Fruit fly (Drosophila melanogaster) whole organism, prepupa: Measurements from ENCODE around the gene CG11726.

ENCODE experiments used
- Blimp-1 ChIP-seq: fragments of 200-800 bp; sonication (Bioruptor generic); optimal IDR thresholded peaks from 3 replicates; lab custom pipeline; 2017; ENCODE audit warnings: missing biosample characterization, missing genetic modification characterization, mild to moderate bottlenecking, moderate library complexity, missing genetic modification reagents
- CG10631 ChIP-seq: fragments of 200-800 bp; sonication (Bioruptor generic); optimal IDR thresholded peaks from 2 replicates; lab custom pipeline; 2016; ENCODE audit warnings: missing biosample characterization, missing genetic modification characterization
- CG10669 ChIP-seq: fragments of 200-800 bp; sonication (Bioruptor generic); optimal IDR thresholded peaks from 3 replicates; lab custom pipeline; 2018; ENCODE audit warnings: missing biosample characterization, mild to moderate bottlenecking, missing genetic modification characterization, moderate library complexity
- CG11762 ChIP-seq: fragments of 200-800 bp; sonication (Bioruptor generic); optimal IDR thresholded peaks from 3 replicates; lab custom pipeline; 2016; ENCODE audit warnings: missing biosample characterization, missing genetic modification characterization; ENCODE audit not compliant: insufficient read depth
- CG11902 ChIP-seq: fragments of 200-800 bp; sonication (Bioruptor generic); optimal IDR thresholded peaks from 3 replicates; lab custom pipeline; 2016; ENCODE audit warnings: missing biosample characterization, missing genetic modification characterization
- CG15336 ChIP-seq: fragments of 200-800 bp; sonication (Bioruptor generic); IDR thresholded peaks from 2 replicates; pipeline ENCODE4 v1.3.6; 2022; ENCODE audit warnings: missing biosample characterization, missing genetic modification characterization
- CG16779 ChIP-seq: fragments of 200-800 bp; sonication (Bioruptor generic); optimal IDR thresholded peaks from 3 replicates; lab custom pipeline; 2017; ENCODE audit warnings: missing biosample characterization, mild to moderate bottlenecking, missing genetic modification characterization
- CG31627 ChIP-seq: fragments of 200-800 bp; sonication (Bioruptor generic); optimal IDR thresholded peaks from 3 replicates; lab custom pipeline; 2016; ENCODE audit warnings: missing biosample characterization, missing genetic modification characterization
- CG32006 ChIP-seq: fragments of 200-800 bp; sonication (Bioruptor generic); optimal IDR thresholded peaks from 3 replicates; lab custom pipeline; 2017; ENCODE audit warnings: missing biosample characterization, mild to moderate bottlenecking, missing genetic modification characterization
- CG34406 ChIP-seq: fragments of 200-800 bp; sonication (Bioruptor generic); optimal IDR thresholded peaks from 3 replicates; lab custom pipeline; 2016; ENCODE audit warnings: missing biosample characterization, missing genetic modification characterization
- CG3919 ChIP-seq: fragments of 200-800 bp; sonication (Bioruptor generic); optimal IDR thresholded peaks from 3 replicates; lab custom pipeline; 2016; ENCODE audit warnings: missing biosample characterization, missing genetic modification characterization
- CG4318 ChIP-seq: fragments of 200-800 bp; sonication (Bioruptor generic); optimal IDR thresholded peaks from 3 replicates; lab custom pipeline; 2017; ENCODE audit warnings: missing biosample characterization, mild to moderate bottlenecking, missing genetic modification characterization
- CG6163 ChIP-seq: fragments of 200-800 bp; sonication (Bioruptor generic); IDR thresholded peaks from 3 replicates; pipeline ENCODE4 v1.3.6; 2022; ENCODE audit warnings: missing biosample characterization, missing genetic modification characterization
- CG6276 ChIP-seq: fragments of 200-800 bp; sonication (Bioruptor generic); optimal IDR thresholded peaks from 2 replicates; lab custom pipeline; 2017; ENCODE audit warnings: missing biosample characterization, mild to moderate bottlenecking, missing genetic modification characterization
- CG6808 ChIP-seq: fragments of 200-800 bp; sonication (Bioruptor generic); optimal IDR thresholded peaks from 3 replicates; lab custom pipeline; 2017; ENCODE audit warnings: missing biosample characterization, missing genetic modification characterization, mild to moderate bottlenecking, moderate library complexity, missing genetic modification reagents
- CG6854 ChIP-seq: fragments of 200-800 bp; sonication (Bioruptor generic); optimal IDR thresholded peaks from 2 replicates; lab custom pipeline; 2017; ENCODE audit warnings: missing biosample characterization, mild to moderate bottlenecking, missing genetic modification characterization
- CG7368 ChIP-seq: fragments of 200-800 bp; sonication (Bioruptor generic); optimal IDR thresholded peaks from 3 replicates; lab custom pipeline; 2016; ENCODE audit warnings: missing biosample characterization, missing genetic modification characterization
- CG8119 ChIP-seq: fragments of 200-800 bp; sonication (Bioruptor generic); IDR thresholded peaks from 3 replicates; pipeline ENCODE4 v1.3.6; 2022; ENCODE audit warnings: missing biosample characterization, missing genetic modification characterization
- CG8319 ChIP-seq: fragments of 200-800 bp; sonication (Bioruptor generic); optimal IDR thresholded peaks from 3 replicates; lab custom pipeline; 2016; ENCODE audit warnings: missing biosample characterization, missing genetic modification characterization
- CG9139 ChIP-seq: fragments of 200-800 bp; sonication (Bioruptor generic); optimal IDR thresholded peaks from 3 replicates; lab custom pipeline; 2017; ENCODE audit warnings: missing biosample characterization, mild to moderate bottlenecking, missing genetic modification characterization
- Eip78C ChIP-seq: fragments of 200-800 bp; sonication (Bioruptor generic); peaks from one replicate; lab custom pipeline; 2016; ENCODE audit warnings: missing biosample characterization, missing genetic modification characterization
- Eip93F ChIP-seq: fragments of 200-800 bp; sonication (Bioruptor generic); optimal IDR thresholded peaks from 2 replicates; lab custom pipeline; 2016; ENCODE audit warnings: missing biosample characterization, mild to moderate bottlenecking, missing genetic modification characterization
- Ets21C ChIP-seq: fragments of 200-800 bp; sonication (Bioruptor generic); optimal IDR thresholded peaks from 3 replicates; lab custom pipeline; 2016; ENCODE audit warnings: missing biosample characterization, missing genetic modification characterization
- Ets96B ChIP-seq: fragments of 200-800 bp; optimal IDR thresholded peaks from 2 replicates; lab custom pipeline; 2019; ENCODE audit warnings: missing biosample characterization, mild to moderate bottlenecking, missing genetic modification characterization, moderate library complexity
- Gug ChIP-seq: fragments of 200-800 bp; sonication (Bioruptor generic); IDR thresholded peaks from 2 replicates; pipeline ENCODE4 v1.3.6; 2022; ENCODE audit warnings: missing biosample characterization, missing genetic modification characterization
- Hr4 ChIP-seq: fragments of 200-800 bp; sonication (Bioruptor generic); optimal IDR thresholded peaks from 3 replicates; lab custom pipeline; 2016; ENCODE audit warnings: missing biosample characterization, missing genetic modification characterization
- Lpt ChIP-seq: fragments of 200-800 bp; sonication (Bioruptor generic); optimal IDR thresholded peaks from 3 replicates; lab custom pipeline; 2016; ENCODE audit warnings: missing biosample characterization, missing genetic modification characterization
- Met ChIP-seq: fragments of 200-800 bp; sonication (Bioruptor generic); optimal IDR thresholded peaks from 3 replicates; lab custom pipeline; 2016; ENCODE audit warnings: missing biosample characterization, missing genetic modification characterization
- OdsH ChIP-seq: fragments of 200-800 bp; sonication (Bioruptor generic); optimal IDR thresholded peaks from 3 replicates; lab custom pipeline; 2016; ENCODE audit warnings: missing biosample characterization, missing genetic modification characterization
- Sox14 ChIP-seq: fragments of 200-800 bp; sonication (Bioruptor generic); optimal IDR thresholded peaks from 3 replicates; lab custom pipeline; 2016; ENCODE audit warnings: missing biosample characterization, missing genetic modification characterization
- achi ChIP-seq: fragments of 200-800 bp; sonication (Bioruptor generic); optimal IDR thresholded peaks from 3 replicates; lab custom pipeline; 2016; ENCODE audit warnings: missing biosample characterization, missing genetic modification characterization
- acj6 ChIP-seq: fragments of 200-800 bp; sonication (Bioruptor generic); optimal IDR thresholded peaks from 3 replicates; lab custom pipeline; 2016; ENCODE audit warnings: missing biosample characterization, missing genetic modification characterization
- dac ChIP-seq: fragments of 200-800 bp; sonication (Bioruptor generic); optimal IDR thresholded peaks from 2 replicates; lab custom pipeline; 2017; ENCODE audit warnings: missing biosample characterization, mild to moderate bottlenecking, missing genetic modification characterization
- dsx ChIP-seq: fragments of 200-800 bp; optimal IDR thresholded peaks from 3 replicates; lab custom pipeline; 2019; ENCODE audit warnings: missing biosample characterization, mild to moderate bottlenecking, missing genetic modification characterization, moderate library complexity; ENCODE audit not compliant: poor library complexity, severe bottlenecking
- eg ChIP-seq: fragments of 200-800 bp; sonication (Bioruptor generic); IDR thresholded peaks from 3 replicates; pipeline ENCODE4 v1.3.6; 2022; ENCODE audit warnings: missing biosample characterization, missing genetic modification characterization
- esn ChIP-seq: fragments of 200-800 bp; sonication (Bioruptor generic); optimal IDR thresholded peaks from 2 replicates; lab custom pipeline; 2016; ENCODE audit warnings: missing biosample characterization, mild to moderate bottlenecking, missing genetic modification characterization, moderate library complexity
- fd59A ChIP-seq: fragments of 200-800 bp; sonication (Bioruptor generic); optimal IDR thresholded peaks from 2 replicates; lab custom pipeline; 2017; ENCODE audit warnings: missing biosample characterization, mild to moderate bottlenecking, missing genetic modification characterization, missing genetic modification reagents
- lz ChIP-seq: fragments of 200-800 bp; sonication (Bioruptor generic); optimal IDR thresholded peaks from 3 replicates; lab custom pipeline; 2016; ENCODE audit warnings: missing biosample characterization, missing genetic modification characterization
- net ChIP-seq: fragments of 200-800 bp; sonication (Bioruptor generic); optimal IDR thresholded peaks from 3 replicates; lab custom pipeline; 2016; ENCODE audit warnings: missing biosample characterization, missing genetic modification characterization
- pdm3 ChIP-seq: fragments of 200-800 bp; sonication (Bioruptor generic); optimal IDR thresholded peaks from 3 replicates; lab custom pipeline; 2016; ENCODE audit warnings: missing biosample characterization, missing genetic modification characterization
- salr ChIP-seq, 2 experiments: fragments of 200-800 bp; sonication (Bioruptor generic); optimal IDR thresholded peaks; 3 replicates each; lab custom pipeline; 2016 to 2018; ENCODE audit warnings: missing biosample characterization in 2 of 2, missing genetic modification characterization in 2 of 2, mild to moderate bottlenecking in 1 of 2
- spab ChIP-seq: fragments of 200-800 bp; sonication (Bioruptor generic); optimal IDR thresholded peaks from 2 replicates; lab custom pipeline; 2017; ENCODE audit warnings: missing biosample characterization, mild to moderate bottlenecking, missing genetic modification characterization, missing genetic modification reagents
- ss ChIP-seq, 2 experiments: fragments of 200-800 bp; sonication (Bioruptor generic); optimal IDR thresholded peaks; 2 replicates in 1 of 2; 3 replicates in 1 of 2; lab custom pipeline; 2017 to 2018; ENCODE audit warnings: mild to moderate bottlenecking in 2 of 2, missing biosample characterization in 2 of 2, missing genetic modification characterization in 2 of 2, moderate library complexity in 1 of 2
- svp ChIP-seq: fragments of 200-800 bp; sonication (Bioruptor generic); peaks from one replicate; lab custom pipeline; 2016; ENCODE audit warnings: missing biosample characterization, missing genetic modification characterization
- topi ChIP-seq: fragments of 200-800 bp; sonication (Bioruptor generic); optimal IDR thresholded peaks from 3 replicates; lab custom pipeline; 2016; ENCODE audit warnings: missing biosample characterization, missing genetic modification characterization
- vri ChIP-seq: fragments of 200-800 bp; sonication (Bioruptor generic); optimal IDR thresholded peaks from 3 replicates; lab custom pipeline; 2016; ENCODE audit warnings: missing biosample characterization, mild to moderate bottlenecking, missing genetic modification characterization

The CG11726 gene

DNA sequence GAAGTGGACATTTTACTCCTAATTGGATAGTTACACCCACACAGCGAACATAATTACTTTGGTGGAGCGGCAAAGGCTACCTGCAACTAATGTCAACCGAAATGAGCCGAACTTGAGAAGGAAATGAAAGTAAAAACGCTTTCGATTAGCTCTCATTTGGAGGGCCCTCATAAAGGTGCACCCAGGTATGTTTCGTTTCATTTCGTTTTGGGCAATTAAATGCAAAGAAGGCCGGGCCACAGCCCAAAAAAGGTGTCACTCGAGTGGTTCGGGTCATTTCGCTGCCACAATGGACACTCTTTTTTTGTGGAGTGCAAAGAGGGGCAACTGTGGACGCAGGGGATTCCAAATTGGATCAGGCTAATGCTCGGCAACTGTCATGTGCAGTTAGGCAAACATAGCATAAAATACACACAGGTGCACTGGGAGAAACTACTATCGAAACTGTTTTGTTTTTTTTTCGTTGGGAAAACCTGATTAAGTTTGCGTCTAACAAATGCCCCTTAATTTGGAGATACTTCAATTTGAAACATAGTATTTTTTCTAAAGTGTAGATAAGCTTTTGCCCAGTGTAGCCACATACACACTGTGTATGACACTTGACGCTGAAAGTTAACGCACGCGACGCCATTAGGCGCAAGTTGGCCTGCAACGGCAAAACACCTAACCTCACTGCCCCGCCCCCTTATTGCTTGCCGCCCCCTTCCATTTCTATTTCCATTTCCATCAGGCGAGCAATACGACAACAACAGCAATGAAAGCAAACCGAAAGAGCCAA, 22.2 kb downstream of the CG11726 start (continued):
- TF ChIP-seq Hr4 (GFP tag; lab: Kevin White, UChicago) (peak; percentile 58), Eip78C (GFP tag; lab: Kevin White, UChicago) (peak; percentile 72), achi (peak; percentile 2), CG6808 (no peak), lz (no peak), svp (GFP tag; lab: Kevin White, UChicago) (peak; percentile 14), dac (peak; percentile 21), vri (GFP tag; lab: Kevin White, UChicago) (no peak), CG6163 (GFP tag; lab: Robert Waterston, UW) (peak; percentile 84), CG10669 (no peak), Eip93F (GFP tag; lab: Kevin White, UChicago) (no peak), dsx (no peak), CG32006 (GFP tag; lab: Kevin White, UChicago) (peak; percentile 44), eg (GFP tag; lab: Robert Waterston, UW) (peak; percentile 89), CG10631 (peak; percentile 26)

DNA sequence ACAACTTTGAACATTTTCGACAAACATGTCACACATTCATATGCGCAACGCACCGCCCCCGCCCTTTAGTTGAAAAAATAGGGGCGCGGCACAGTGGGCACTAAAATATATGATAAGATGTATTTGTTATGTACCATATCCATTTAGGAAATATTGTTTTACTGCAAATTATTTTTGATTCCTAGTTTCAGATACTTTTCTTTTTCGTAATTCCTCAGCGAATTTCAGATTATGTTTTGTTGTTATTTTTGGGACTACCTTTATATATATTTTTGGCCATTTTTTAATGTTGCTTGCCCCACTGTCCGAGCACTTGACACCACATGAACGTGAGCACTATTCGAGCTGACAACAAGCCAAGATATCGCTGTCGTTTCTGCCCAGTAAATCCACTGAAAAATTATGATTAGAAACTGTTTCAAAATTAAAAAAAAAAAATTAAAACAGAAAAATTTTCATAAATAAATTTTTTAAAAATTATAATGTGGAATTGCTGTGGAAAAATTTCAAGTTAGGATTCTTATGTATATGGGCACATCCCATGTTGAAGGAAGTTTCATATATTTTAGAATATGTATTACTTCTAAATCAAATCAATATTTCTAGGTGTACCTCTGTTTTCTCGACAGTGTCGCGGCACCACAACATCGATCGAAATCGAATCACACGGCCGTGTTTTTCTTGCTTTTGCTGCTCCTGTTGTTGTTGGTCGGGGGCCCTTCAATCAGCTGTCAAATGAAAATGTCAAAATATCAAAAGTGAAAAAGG, 23.0 kb downstream of the CG11726 start:
- TF ChIP-seq OdsH (peak; percentile 10), CG16779 (tag; lab: Kevin White, UChicago) (no peak), CG9139 (no peak), fd59A (GFP tag; lab: Kevin White, UChicago) (no peak), CG31627 (GFP tag; lab: Kevin White, UChicago) (no peak), Met (GFP tag; lab: Kevin White, UChicago) (no peak), CG6854 (GFP tag; lab: Kevin White, UChicago) (no peak), net (GFP tag; lab: Kevin White, UChicago) (no peak), svp (GFP tag; lab: Kevin White, UChicago) (peak; percentile 48), Gug (0 out of 2 replicates have a peak, but pooled peaks have one; percentile 11), spab (GFP tag; lab: Kevin White, UChicago) (no peak), acj6 (no peak), CG34406 (no peak), Ets96B (tag; lab: Kevin White, UChicago) (peak; percentile 24), CG10631 (peak; percentile 22), CG32006 (GFP tag; lab: Kevin White, UChicago) (peak; percentile 54), Lpt (GFP tag; lab: Kevin White, UChicago) (no peak), CG6808 (no peak), CG7368 (GFP tag; lab: Kevin White, UChicago) (no peak), esn (GFP tag; lab: Kevin White, UChicago) (peak; percentile 7), salr (GFP tag; optimal IDR thresholded peaks at IDR 0.05; lab: Kevin White, UChicago) (peak in 1 of 2 experiments; percentile 21), Ets21C (GFP tag; lab: Kevin White, UChicago) (no peak), Sox14 (GFP tag; lab: Kevin White, UChicago) (no peak), CG10669 (no peak), ss (GFP tag; optimal IDR thresholded peaks at IDR 0.05; lab: Kevin White, UChicago) (no peak), CG6276 (no peak), CG8119 (peak; percentile 59), CG11902 (GFP tag; lab: Kevin White, UChicago) (no peak), Eip78C (GFP tag; lab: Kevin White, UChicago) (peak; percentile 64), CG8319 (GFP tag; lab: Kevin White, UChicago) (no peak), topi (GFP tag; lab: Kevin White, UChicago) (peak; percentile 15), Blimp-1 (no peak), eg (GFP tag; lab: Robert Waterston, UW) (peak; percentile 60; the same call in 1 of the 3 replicates), Hr4 (GFP tag; lab: Kevin White, UChicago) (peak; percentile 35), pdm3 (GFP tag; lab: Kevin White, UChicago) (peak; percentile 6), CG15336 (peak; percentile 70), CG3919 (peak; percentile 51), achi (peak; percentile 30), CG11762 (GFP tag; lab: Kevin White, UChicago) (no peak), CG4318 (GFP tag; lab: Kevin White, UChicago) (peak; percentile 3), dac (peak; percentile 6)
